Fruit fly (Drosophila melanogaster) whole organism, adult: Measurements from ENCODE around the gene CG2991.
A peak's percentile ranks its signal among the peaks of the same experiment; 100 is the strongest.

Experiments
- CG11617 ChIP-seq: fragments of 200-800 bp; sonication (Bioruptor generic); optimal IDR thresholded peaks from 2 replicates; lab custom pipeline; 2017; ENCODE audit warnings: mild to moderate bottlenecking, missing biosample characterization, missing genetic modification reagents, missing genetic modification characterization
- CG12768 ChIP-seq: fragments of 200-800 bp; sonication (Bioruptor generic); optimal IDR thresholded peaks from 2 replicates; lab custom pipeline; 2017; ENCODE audit warnings: missing biosample characterization, missing genetic modification characterization, mild to moderate bottlenecking, moderate library complexity, missing genetic modification reagents
- CG14711 ChIP-seq: fragments of 200-800 bp; sonication (Bioruptor generic); optimal IDR thresholded peaks from 2 replicates; lab custom pipeline; 2018; ENCODE audit warnings: missing biosample characterization, mild to moderate bottlenecking, missing genetic modification characterization, moderate library complexity
- CG1620 ChIP-seq: fragments of 200-800 bp; sonication (Bioruptor generic); optimal IDR thresholded peaks from 2 replicates; lab custom pipeline; 2016; ENCODE audit warnings: missing biosample characterization, missing genetic modification characterization
- CG33017 ChIP-seq: fragments of 200-800 bp; sonication (Bioruptor generic); optimal IDR thresholded peaks from 2 replicates; lab custom pipeline; 2018; ENCODE audit warnings: missing biosample characterization, mild to moderate bottlenecking, missing genetic modification characterization, moderate library complexity
- CG5204 ChIP-seq: fragments of 200-800 bp; sonication (Bioruptor generic); optimal IDR thresholded peaks from 2 replicates; lab custom pipeline; 2016; ENCODE audit warnings: missing biosample characterization, missing genetic modification characterization
- CG7045 ChIP-seq: fragments of 200-800 bp; sonication (Bioruptor generic); optimal IDR thresholded peaks from 2 replicates; lab custom pipeline; 2017; ENCODE audit warnings: missing biosample characterization, mild to moderate bottlenecking, missing genetic modification characterization
- CG7101 ChIP-seq: fragments of 200-800 bp; sonication (Bioruptor generic); optimal IDR thresholded peaks from 2 replicates; lab custom pipeline; 2018; ENCODE audit warnings: missing biosample characterization, mild to moderate bottlenecking, missing genetic modification characterization, moderate library complexity
- Clk ChIP-seq: fragments of 200-800 bp; sonication (Bioruptor generic); optimal IDR thresholded peaks from 2 replicates; lab custom pipeline; 2017; ENCODE audit warnings: missing biosample characterization, missing genetic modification characterization
- Crg-1 ChIP-seq: fragments of 200-800 bp; sonication (Bioruptor generic); optimal IDR thresholded peaks from 2 replicates; lab custom pipeline; 2016; ENCODE audit warnings: missing biosample characterization, missing genetic modification characterization
- Hr96 ChIP-seq: fragments of 200-800 bp; sonication (Bioruptor generic); optimal IDR thresholded peaks from 2 replicates; lab custom pipeline; 2016; ENCODE audit warnings: missing biosample characterization, missing genetic modification characterization
- Mnt ChIP-seq: fragments of 200-800 bp; sonication (Bioruptor generic); optimal IDR thresholded peaks from 2 replicates; lab custom pipeline; 2016; ENCODE audit warnings: missing biosample characterization, mild to moderate bottlenecking, missing genetic modification characterization
- bab1 ChIP-seq: fragments of 200-800 bp; sonication (Bioruptor generic); optimal IDR thresholded peaks from 3 replicates; lab custom pipeline; 2019; ENCODE audit warnings: missing biosample characterization, mild to moderate bottlenecking, missing genetic modification characterization, moderate library complexity
- cic ChIP-seq: fragments of 200-800 bp; sonication (Bioruptor generic); optimal IDR thresholded peaks from 2 replicates; lab custom pipeline; 2017; ENCODE audit warnings: missing biosample characterization, mild to moderate bottlenecking, missing genetic modification characterization, moderate library complexity
- cnc ChIP-seq, 2 experiments: fragments of >200 bp; optimal IDR thresholded peaks; 2 replicates each; lab custom pipeline; 2017
- kay ChIP-seq: fragments of 200-800 bp; sonication (Bioruptor generic); peaks from one replicate; lab custom pipeline; 2016; ENCODE audit warnings: missing biosample characterization, missing genetic modification characterization, borderline replicate concordance
- ovo ChIP-seq: fragments of 200-800 bp; sonication (Bioruptor generic); optimal IDR thresholded peaks from 2 replicates; lab custom pipeline; 2016; ENCODE audit warnings: missing biosample characterization, missing genetic modification characterization
- pad ChIP-seq: fragments of 200-800 bp; sonication (Bioruptor generic); optimal IDR thresholded peaks from 3 replicates; lab custom pipeline; 2017; ENCODE audit warnings: missing biosample characterization, missing genetic modification characterization, mild to moderate bottlenecking, moderate library complexity, missing genetic modification reagents
- tj ChIP-seq: fragments of 200-800 bp; sonication (Bioruptor generic); optimal IDR thresholded peaks from 3 replicates; lab custom pipeline; 2017; ENCODE audit warnings: missing biosample characterization, mild to moderate bottlenecking, missing genetic modification characterization, moderate library complexity
- toe ChIP-seq: fragments of 200-800 bp; sonication (Bioruptor generic); optimal IDR thresholded peaks from 2 replicates; lab custom pipeline; 2016; ENCODE audit warnings: missing biosample characterization, missing genetic modification characterization

Gene CG2991

DNA sequence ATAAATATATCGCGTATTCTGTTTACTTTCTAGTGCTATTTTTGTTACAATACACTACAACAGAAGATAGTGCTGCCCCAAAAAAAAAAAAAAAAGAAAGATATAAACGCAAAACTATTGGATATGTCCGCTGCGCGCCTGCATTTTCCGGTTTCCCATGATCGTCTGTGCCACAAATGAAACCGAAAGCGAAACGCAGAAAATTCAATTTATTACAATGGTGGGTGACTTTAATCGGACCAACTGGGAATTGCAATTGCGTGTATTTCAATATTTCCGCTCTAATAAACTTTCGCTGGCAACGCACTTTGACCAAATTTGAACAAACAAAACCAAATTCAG is 5.6 kb downstream of the CG2991 start:
- TF ChIP-seq Clk (GFP tag; lab: Kevin White, UChicago): no peak

- TF ChIP-seq CG1620 (GFP tag; lab: Kevin White, UChicago) (no peak), Clk (GFP tag; lab: Kevin White, UChicago) (no peak), CG33017 (no peak), CG12768 (GFP tag; lab: Kevin White, UChicago) (peak; percentile 68), toe (no peak), CG5204 (GFP tag; lab: Kevin White, UChicago) (no peak), CG7101 (tag; lab: Kevin White, UChicago) (peak; percentile 11), CG11617 (no peak), bab1 (GFP tag; lab: Kevin White, UChicago) (no peak), cic (GFP tag; lab: Kevin White, UChicago) (no peak), Hr96 (GFP tag; lab: Kevin White, UChicago) (no peak), Crg-1 (GFP tag; lab: Kevin White, UChicago) (no peak), CG14711 (tag; lab: Kevin White, UChicago) (no peak), kay (GFP tag; lab: Kevin White, UChicago) (peak; percentile 23), tj (no peak), cnc (optimal IDR thresholded peaks at IDR 0.05; lab: Kevin White, UChicago) (no peak), CG7045 (GFP tag; lab: Kevin White, UChicago) (peak; percentile 8)
Observed at dm6 chr2L:2864601-2865000, 7.6 kb downstream of the CG2991 start.

dm6 chr2L:2865560-2866309 is 8.8 kb downstream of the CG2991 start:
- TF ChIP-seq tj (no peak), Crg-1 (GFP tag; lab: Kevin White, UChicago) (no peak), CG33017 (peak; percentile 23), Mnt (GFP tag; lab: Kevin White, UChicago) (no peak), bab1 (GFP tag; lab: Kevin White, UChicago) (no peak), CG12768 (GFP tag; lab: Kevin White, UChicago) (no peak), Clk (GFP tag; lab: Kevin White, UChicago) (no peak), toe (no peak), cic (GFP tag; lab: Kevin White, UChicago) (peak; percentile 77), ovo (GFP tag; lab: Kevin White, UChicago) (no peak), CG5204 (GFP tag; lab: Kevin White, UChicago) (no peak), pad (GFP tag; lab: Kevin White, UChicago) (no peak), cnc (optimal IDR thresholded peaks at IDR 0.05; lab: Kevin White, UChicago) (no peak), CG7101 (tag; lab: Kevin White, UChicago) (no peak), kay (GFP tag; lab: Kevin White, UChicago) (peak; percentile 81), CG7045 (GFP tag; lab: Kevin White, UChicago) (no peak), CG14711 (tag; lab: Kevin White, UChicago) (no peak), CG11617 (no peak), Hr96 (GFP tag; lab: Kevin White, UChicago) (peak; percentile 52), CG1620 (GFP tag; lab: Kevin White, UChicago) (no peak)

DNA sequence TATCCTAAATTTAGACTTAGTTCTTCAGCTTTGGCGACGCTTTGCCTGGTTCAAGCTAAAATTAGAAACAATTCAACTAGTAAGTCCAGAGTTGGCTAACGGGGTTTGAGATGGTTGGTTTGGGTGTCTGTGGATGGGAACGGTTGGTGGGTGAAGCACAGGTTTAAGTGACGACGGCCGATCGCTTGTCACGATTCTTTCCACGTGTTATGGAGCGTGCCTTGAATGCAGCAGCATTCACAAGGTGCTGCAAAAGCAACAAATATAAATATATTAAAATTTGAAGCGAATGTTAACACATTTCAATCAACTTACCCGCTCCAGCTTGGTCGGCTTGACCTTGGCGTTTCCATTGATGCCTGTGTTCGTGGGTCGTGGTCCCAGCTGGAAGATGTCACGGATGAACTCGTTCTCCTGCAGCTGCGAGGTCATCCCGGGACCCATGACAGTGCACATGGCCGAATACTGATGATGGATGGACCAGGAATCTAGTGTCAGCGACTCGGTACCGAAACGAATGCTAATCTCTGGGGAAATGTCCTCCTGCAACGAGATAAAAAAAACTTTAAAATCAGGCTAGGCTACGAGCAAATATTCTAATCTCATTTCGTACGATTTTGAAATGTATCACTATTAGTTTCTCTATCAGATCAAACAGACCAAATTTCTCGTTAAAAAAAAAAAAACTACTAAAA is 12.2 kb downstream of the CG2991 start, which contains the start of gene CG8813:
Gene CG8813 (plus strand): TSS at position 645 of the 695 bp plus-strand sequence.
- TF ChIP-seq CG7101 (tag; lab: Kevin White, UChicago): no peak
- no peak for TF ChIP-seq pad (GFP tag; lab: Kevin White, UChicago)
- TF ChIP-seq cnc (optimal IDR thresholded peaks at IDR 0.05; lab: Kevin White, UChicago): no peak
- no peak for TF ChIP-seq Mnt (GFP tag; lab: Kevin White, UChicago)

- TF ChIP-seq CG1620 (GFP tag; lab: Kevin White, UChicago): no peak
- TF ChIP-seq kay (GFP tag; lab: Kevin White, UChicago): no peak
- TF ChIP-seq CG12768 (GFP tag; lab: Kevin White, UChicago): no peak
- no peak for TF ChIP-seq Mnt (GFP tag; lab: Kevin White, UChicago)
- TF ChIP-seq ovo (GFP tag; lab: Kevin White, UChicago): no peak
- TF ChIP-seq bab1 (GFP tag; lab: Kevin White, UChicago): no peak
- TF ChIP-seq CG7045 (GFP tag; lab: Kevin White, UChicago): no peak
- no peak for TF ChIP-seq CG5204 (GFP tag; lab: Kevin White, UChicago)
- no peak for TF ChIP-seq toe
- TF ChIP-seq cic (GFP tag; lab: Kevin White, UChicago): no peak
Observed at dm6 chr2L:2872309-2872932, 15.5 kb downstream of the CG2991 start.
